Fruit fly (Drosophila melanogaster) whole organism, embryonic: ENCODE results near the gene CIA30.

Source experiments
- C15 ChIP-seq: fragments of 200-800 bp; sonication (Bioruptor generic); IDR thresholded peaks from 3 replicates; pipeline ENCODE4 v1.3.6; 2022; ENCODE audit warnings: missing biosample characterization, missing genetic modification characterization
- CG11695 ChIP-seq: fragments of 200-800 bp; sonication (Bioruptor generic); IDR thresholded peaks from 3 replicates; pipeline ENCODE4 v1.3.6; 2022; ENCODE audit warnings: missing biosample characterization, missing genetic modification characterization
- CG11696 ChIP-seq: fragments of 200-800 bp; sonication (Bioruptor generic); IDR thresholded peaks from 2 replicates; pipeline ENCODE4 v1.3.6; 2022; ENCODE audit warnings: missing biosample characterization, missing genetic modification characterization
- CG17328 ChIP-seq: fragments of 200-800 bp; sonication (Bioruptor generic); IDR thresholded peaks from 2 replicates; pipeline ENCODE4 v1.3.6; 2022; ENCODE audit warnings: missing biosample characterization, missing genetic modification characterization
- CG17802 ChIP-seq: fragments of 200-800 bp; sonication (Bioruptor generic); optimal IDR thresholded peaks from 2 replicates; lab custom pipeline; 2018; ENCODE audit warnings: missing biosample characterization, mild to moderate bottlenecking, missing genetic modification characterization, moderate library complexity
- CG17829 ChIP-seq: fragments of 200-800 bp; optimal IDR thresholded peaks from 2 replicates; lab custom pipeline; 2019; ENCODE audit warnings: missing biosample characterization, mild to moderate bottlenecking, missing genetic modification characterization, moderate library complexity
- CG30403 ChIP-seq: fragments of 200-800 bp; sonication (Bioruptor generic); optimal IDR thresholded peaks from 3 replicates; lab custom pipeline; 2016; ENCODE audit warnings: missing biosample characterization, missing genetic modification characterization
- CG3065 ChIP-seq: fragments of 200-800 bp; sonication (Bioruptor generic); optimal IDR thresholded peaks from 2 replicates; lab custom pipeline; 2016; ENCODE audit warnings: missing biosample characterization, missing genetic modification characterization
- CG31388 ChIP-seq: fragments of 200-800 bp; sonication (Bioruptor generic); optimal IDR thresholded peaks from 2 replicates; lab custom pipeline; 2016; ENCODE audit warnings: missing biosample characterization, missing genetic modification characterization
- CG4360 ChIP-seq: fragments of 200-800 bp; sonication (Bioruptor generic); IDR thresholded peaks from 2 replicates; pipeline ENCODE4 v1.3.6; 2022; ENCODE audit warnings: missing biosample characterization, missing genetic modification characterization
- CG5180 ChIP-seq: fragments of 200-800 bp; sonication (Bioruptor generic); optimal IDR thresholded peaks from 3 replicates; lab custom pipeline; 2017; ENCODE audit warnings: missing biosample characterization, missing genetic modification characterization, mild to moderate bottlenecking, moderate library complexity, missing genetic modification reagents
- CG7271 ChIP-seq: fragments of 200-800 bp; sonication (Bioruptor generic); optimal IDR thresholded peaks from 2 replicates; lab custom pipeline; 2018; ENCODE audit warnings: missing biosample characterization, mild to moderate bottlenecking, missing genetic modification characterization, moderate library complexity
- CG7556 ChIP-seq: fragments of 200-800 bp; sonication (Bioruptor generic); optimal IDR thresholded peaks from 2 replicates; lab custom pipeline; 2017; ENCODE audit warnings: missing biosample characterization, mild to moderate bottlenecking, missing genetic modification characterization
- Doc3 ChIP-seq: fragments of 200-800 bp; sonication (Bioruptor generic); IDR thresholded peaks from 3 replicates; pipeline ENCODE4 v1.3.6; 2022; ENCODE audit warnings: missing biosample characterization, missing genetic modification characterization; ENCODE audit not compliant: partially characterized antibody
- ERR ChIP-seq: fragments of 200-800 bp; sonication (Bioruptor generic); optimal IDR thresholded peaks from 2 replicates; lab custom pipeline; 2016; ENCODE audit warnings: missing biosample characterization, missing genetic modification characterization
- Ets65A ChIP-seq: fragments of 200-800 bp; sonication (Bioruptor generic); peaks from one replicate; lab custom pipeline; 2016; ENCODE audit warnings: missing biosample characterization, missing genetic modification characterization
- Ets97D ChIP-seq: fragments of 200-800 bp; sonication (Bioruptor generic); optimal IDR thresholded peaks from 3 replicates; lab custom pipeline; 2016; ENCODE audit warnings: missing biosample characterization, missing genetic modification characterization
- Gug ChIP-seq: fragments of 200-800 bp; sonication (Bioruptor generic); IDR thresholded peaks from 4 replicates; pipeline ENCODE4 v1.3.6; 2022; ENCODE audit warnings: missing biosample characterization, missing genetic modification characterization
- HLHmδ ChIP-seq: fragments of 200-800 bp; sonication (Bioruptor generic); optimal IDR thresholded peaks from 2 replicates; lab custom pipeline; 2018; ENCODE audit warnings: missing biosample characterization, mild to moderate bottlenecking, missing genetic modification characterization, moderate library complexity
- Hand ChIP-seq: fragments of 200-800 bp; sonication (Bioruptor generic); optimal IDR thresholded peaks from 2 replicates; lab custom pipeline; 2017; ENCODE audit warnings: mild to moderate bottlenecking, missing biosample characterization, missing genetic modification reagents, missing genetic modification characterization
- Hmx ChIP-seq: fragments of 200-800 bp; sonication (Bioruptor generic); optimal IDR thresholded peaks from 2 replicates; lab custom pipeline; 2016; ENCODE audit warnings: missing biosample characterization, missing genetic modification characterization
- Kr ChIP-seq: fragments of 200-800 bp; sonication (Bioruptor generic); optimal IDR thresholded peaks from 2 replicates; lab custom pipeline; 2017; ENCODE audit warnings: missing biosample characterization, mild to moderate bottlenecking, missing genetic modification characterization
- Lpt ChIP-seq: fragments of >200 bp; optimal IDR thresholded peaks from 2 replicates; lab custom pipeline; 2018; ENCODE audit warnings: missing biosample characterization, missing genetic modification characterization
- MBD-R2 ChIP-seq: fragments of 200-800 bp; sonication (Bioruptor generic); IDR thresholded peaks from 2 replicates; pipeline ENCODE4 v1.3.6; 2022; ENCODE audit warnings: missing biosample characterization, missing genetic modification characterization
- NfI ChIP-seq: fragments of 200-800 bp; sonication (Bioruptor generic); optimal IDR thresholded peaks from 3 replicates; lab custom pipeline; 2018; ENCODE audit warnings: missing biosample characterization, mild to moderate bottlenecking, missing genetic modification characterization, moderate library complexity
- Pdp1 ChIP-seq, 2 experiments: fragments of 200-800 bp; sonication (Bioruptor generic); optimal IDR thresholded peaks; 3 replicates each; lab custom pipeline; 2016; ENCODE audit warnings: missing biosample characterization in 2 of 2, missing genetic modification characterization in 2 of 2, mild to moderate bottlenecking in 1 of 2, moderate library complexity in 1 of 2
- Ptx1 ChIP-seq: fragments of 200-800 bp; sonication (Bioruptor generic); IDR thresholded peaks from 2 replicates; pipeline ENCODE4 v1.3.6; 2022; ENCODE audit warnings: missing biosample characterization, missing genetic modification characterization
- Vsx1 ChIP-seq: fragments of 200-800 bp; sonication (Bioruptor generic); optimal IDR thresholded peaks from 2 replicates; lab custom pipeline; 2017; ENCODE audit warnings: missing biosample characterization, mild to moderate bottlenecking, missing genetic modification characterization, missing genetic modification reagents
- abd-A ChIP-seq: fragments of 200-800 bp; sonication (Bioruptor generic); optimal IDR thresholded peaks from 3 replicates; lab custom pipeline; 2019; ENCODE audit warnings: missing biosample characterization, mild to moderate bottlenecking, missing genetic modification characterization, moderate library complexity
- al ChIP-seq: fragments of 200-800 bp; sonication (Bioruptor generic); IDR thresholded peaks from 2 replicates; pipeline ENCODE4 v1.3.6; 2022; ENCODE audit warnings: missing biosample characterization, missing genetic modification characterization
- ash1 ChIP-seq: fragments of 200-800 bp; sonication (Bioruptor generic); optimal IDR thresholded peaks from 2 replicates; lab custom pipeline; 2018; ENCODE audit warnings: missing biosample characterization, mild to moderate bottlenecking, missing genetic modification characterization
- crp ChIP-seq, 2 experiments: fragments of 200-800 bp; sonication (Bioruptor generic); optimal IDR thresholded peaks; 2 replicates in 1 of 2; 3 replicates in 1 of 2; lab custom pipeline; 2017; ENCODE audit warnings: missing biosample characterization in 2 of 2, missing genetic modification characterization in 2 of 2, mild to moderate bottlenecking in 1 of 2, moderate library complexity in 1 of 2
- da ChIP-seq: fragments of 200-800 bp; sonication (Bioruptor generic); optimal IDR thresholded peaks from 2 replicates; lab custom pipeline; 2016; ENCODE audit warnings: missing biosample characterization, missing genetic modification characterization
- gcm2 ChIP-seq: fragments of 200-800 bp; sonication (Bioruptor generic); optimal IDR thresholded peaks from 2 replicates; lab custom pipeline; 2016; ENCODE audit warnings: missing biosample characterization, missing genetic modification characterization
- gfzf ChIP-seq: fragments of 200-800 bp; sonication (Bioruptor generic); optimal IDR thresholded peaks from 2 replicates; lab custom pipeline; 2016; ENCODE audit warnings: missing biosample characterization, mild to moderate bottlenecking, missing genetic modification characterization, moderate library complexity
- luna ChIP-seq: fragments of 200-800 bp; sonication (Bioruptor generic); optimal IDR thresholded peaks from 2 replicates; lab custom pipeline; 2016; ENCODE audit warnings: missing biosample characterization, missing genetic modification characterization
- mld ChIP-seq: fragments of 200-800 bp; sonication (Bioruptor generic); IDR thresholded peaks from 3 replicates; pipeline ENCODE4 v1.3.6; 2022; ENCODE audit warnings: missing biosample characterization, missing genetic modification characterization; ENCODE audit not compliant: partially characterized antibody
- nmo ChIP-seq: fragments of 200-800 bp; sonication (Bioruptor generic); optimal IDR thresholded peaks from 2 replicates; lab custom pipeline; 2018; ENCODE audit warnings: missing biosample characterization, mild to moderate bottlenecking, missing genetic modification characterization, moderate library complexity
- pfk ChIP-seq: fragments of 200-800 bp; sonication (Bioruptor generic); optimal IDR thresholded peaks from 2 replicates; lab custom pipeline; 2018; ENCODE audit warnings: missing biosample characterization, mild to moderate bottlenecking, missing genetic modification characterization, moderate library complexity
- pros ChIP-seq: fragments of 200-800 bp; sonication (Bioruptor generic); optimal IDR thresholded peaks from 3 replicates; lab custom pipeline; 2019; ENCODE audit warnings: missing biosample characterization, mild to moderate bottlenecking, missing genetic modification characterization, moderate library complexity
- ranshi ChIP-seq: fragments of 200-800 bp; sonication (Bioruptor generic); IDR thresholded peaks from 2 replicates; pipeline ENCODE4 v1.3.6; 2022; ENCODE audit warnings: missing biosample characterization, missing genetic modification characterization
- ro ChIP-seq: fragments of 200-800 bp; sonication (Bioruptor generic); IDR thresholded peaks from 2 replicates; pipeline ENCODE4 v1.3.6; 2022; ENCODE audit warnings: missing biosample characterization, missing genetic modification characterization
- sens ChIP-seq: fragments of 200-800 bp; sonication (Bioruptor generic); peaks from one replicate; lab custom pipeline; 2016; ENCODE audit warnings: missing biosample characterization, missing genetic modification characterization
- sens-2 ChIP-seq: fragments of 200-800 bp; sonication (Bioruptor generic); IDR thresholded peaks from 2 replicates; pipeline ENCODE4 v1.3.6; 2022; ENCODE audit warnings: missing biosample characterization, missing genetic modification characterization
- sim ChIP-seq: fragments of 200-800 bp; sonication (Bioruptor generic); IDR thresholded peaks from 2 replicates; pipeline ENCODE4 v1.3.6; 2022; ENCODE audit warnings: missing biosample characterization, missing genetic modification characterization
- sna ChIP-seq: fragments of 200-800 bp; sonication (Bioruptor generic); IDR thresholded peaks from 2 replicates; pipeline ENCODE4 v1.3.6; 2022; ENCODE audit warnings: missing biosample characterization, missing genetic modification characterization; ENCODE audit not compliant: partially characterized antibody
- sr ChIP-seq: fragments of 200-800 bp; sonication (Bioruptor generic); IDR thresholded peaks from 3 replicates; pipeline ENCODE4 v1.3.6; 2022; ENCODE audit warnings: missing biosample characterization, missing genetic modification characterization
- tgo ChIP-seq: fragments of 200-800 bp; sonication (Bioruptor generic); IDR thresholded peaks from 3 replicates; pipeline ENCODE4 v1.3.6; 2022; ENCODE audit warnings: missing biosample characterization, missing genetic modification characterization
- twi ChIP-seq: fragments of 200-800 bp; optimal IDR thresholded peaks from 2 replicates; lab custom pipeline; 2019; ENCODE audit warnings: missing biosample characterization, mild to moderate bottlenecking, missing genetic modification characterization, moderate library complexity
- unc-4 ChIP-seq: fragments of 200-800 bp; sonication (Bioruptor generic); IDR thresholded peaks from 2 replicates; pipeline ENCODE4 v1.3.6; 2022; ENCODE audit warnings: missing biosample characterization, missing genetic modification characterization; ENCODE audit not compliant: partially characterized antibody
- zen ChIP-seq: fragments of 200-800 bp; sonication (Bioruptor generic); optimal IDR thresholded peaks from 3 replicates; lab custom pipeline; 2018; ENCODE audit warnings: missing biosample characterization, mild to moderate bottlenecking, missing genetic modification characterization, moderate library complexity

CIA30 gene

DNA sequence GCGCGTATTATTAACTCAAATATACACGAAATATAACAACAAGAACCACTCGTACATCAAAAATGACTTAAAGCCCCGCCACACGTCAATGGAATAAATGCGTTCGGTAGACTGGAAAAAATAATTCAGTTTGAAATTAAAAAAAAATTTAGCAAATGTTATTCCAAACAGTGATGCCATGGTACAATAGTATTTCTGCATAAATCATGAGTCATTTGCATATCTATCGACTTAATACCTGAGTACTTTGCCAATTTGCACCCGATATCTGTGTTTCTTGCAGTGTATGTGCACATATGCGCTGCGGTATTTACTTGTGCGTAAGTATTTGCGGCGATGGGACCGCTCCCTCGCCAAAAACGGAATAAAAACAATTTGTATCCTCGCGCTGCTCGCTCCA, 26.4 kb downstream of the CIA30 start (continued):
- TF ChIP-seq ranshi (GFP tag; lab: Robert Waterston, UW) (peak; percentile 30; the same call in 1 of the 2 replicates), Ets97D (GFP tag; lab: Kevin White, UChicago) (peak; percentile 4), da (GFP tag; lab: Kevin White, UChicago) (no peak), nmo (GFP tag; lab: Kevin White, UChicago) (peak; percentile 13), CG17328 (GFP tag; lab: Robert Waterston, UW) (0 out of 2 replicates have a peak, but pooled peaks have one; percentile 28), CG11695 (GFP tag; lab: Robert Waterston, UW) (0 out of 3 replicates have a peak, but pooled peaks have one; percentile 37), C15 (GFP tag; lab: Robert Waterston, UW) (0 out of 3 replicates have a peak, but pooled peaks have one; percentile 40), CG17829 (tag; lab: Kevin White, UChicago) (peak; percentile 0), twi (tag; lab: Kevin White, UChicago) (no peak), sens (peak; percentile 88), HLHmδ (GFP tag; lab: Kevin White, UChicago) (no peak), Hand (GFP tag; lab: Kevin White, UChicago) (no peak), tgo (peak; percentile 37; the same call in 1 of the 3 replicates), sim (no peak), gfzf (no peak), unc-4 (GFP tag; lab: Robert Waterston, UW) (no peak), Pdp1 (GFP tag; optimal IDR thresholded peaks at IDR 0.05; lab: Kevin White, UChicago) (peak; percentile 7 to 8), Ets65A (GFP tag; lab: Kevin White, UChicago) (peak; percentile 1), luna (GFP tag; lab: Kevin White, UChicago) (no peak), mld (GFP tag; lab: Robert Waterston, UW) (no peak), sna (GFP tag; lab: Robert Waterston, UW) (no peak), abd-A (tag; lab: Kevin White, UChicago) (no peak), Kr (no peak), Ptx1 (GFP tag; lab: Robert Waterston, UW) (peak; percentile 52; the same call in 1 of the 2 replicates), Gug (GFP tag; lab: Robert Waterston, UW) (0 out of 4 replicates have a peak, but pooled peaks have one; percentile 27), Vsx1 (GFP tag; lab: Kevin White, UChicago) (no peak), ERR (no peak), CG30403 (GFP tag; lab: Kevin White, UChicago) (peak; percentile 31), pfk (no peak), CG4360 (GFP tag; lab: Robert Waterston, UW) (no peak), CG7556 (GFP tag; lab: Kevin White, UChicago) (no peak), al (peak; percentile 16; the same call in 1 of the 2 replicates), ro (no peak), CG17802 (tag; lab: Kevin White, UChicago) (no peak), gcm2 (GFP tag; lab: Kevin White, UChicago) (no peak), NfI (peak; percentile 16), crp (GFP tag; optimal IDR thresholded peaks at IDR 0.05; lab: Kevin White, UChicago) (no peak), Doc3 (GFP tag; lab: Robert Waterston, UW) (no peak), MBD-R2 (GFP tag; lab: Robert Waterston, UW) (no peak), sr (no peak), Lpt (GFP tag; lab: Kevin White, UChicago) (no peak), sens-2 (GFP tag; lab: Robert Waterston, UW) (no peak), CG7271 (tag; lab: Kevin White, UChicago) (no peak), CG5180 (GFP tag; lab: Kevin White, UChicago) (no peak), Hmx (no peak), zen (peak; percentile 20), CG31388 (GFP tag; lab: Kevin White, UChicago) (no peak), CG11696 (GFP tag; lab: Robert Waterston, UW) (no peak), CG3065 (GFP tag; lab: Kevin White, UChicago) (no peak), pros (GFP tag; lab: Kevin White, UChicago) (no peak), ash1 (GFP tag; lab: Kevin White, UChicago) (no peak)
